Fruit fly (Drosophila melanogaster) whole organism, embryonic: ENCODE results near the gene CG13085.

Experiments used
- Awh ChIP-seq: fragments of 200-800 bp; sonication (Bioruptor generic); IDR thresholded peaks from 2 replicates; pipeline ENCODE4, ENCODE4 v1.3.6; 2022; ENCODE audit warnings: missing biosample characterization, missing genetic modification characterization
- CG11696 ChIP-seq: fragments of 200-800 bp; sonication (Bioruptor generic); IDR thresholded peaks from 2 replicates; pipeline ENCODE4 v1.3.6; 2022; ENCODE audit warnings: missing biosample characterization, missing genetic modification characterization
- CG12071 ChIP-seq: fragments of 200-800 bp; sonication (Bioruptor generic); optimal IDR thresholded peaks from 3 replicates; lab custom pipeline; 2018; ENCODE audit warnings: missing biosample characterization, mild to moderate bottlenecking, missing genetic modification characterization
- CG12659 ChIP-seq: fragments of 200-800 bp; sonication (Bioruptor generic); optimal IDR thresholded peaks from 3 replicates; lab custom pipeline; 2017; ENCODE audit warnings: mild to moderate bottlenecking, missing biosample characterization, missing genetic modification reagents, missing genetic modification characterization
- CG13424 ChIP-seq: fragments of 200-800 bp; sonication (Bioruptor generic); optimal IDR thresholded peaks from 2 replicates; lab custom pipeline; 2019; ENCODE audit warnings: missing biosample characterization, mild to moderate bottlenecking, missing genetic modification characterization, moderate library complexity
- CG14050 ChIP-seq: fragments of 200-800 bp; sonication (Bioruptor generic); IDR thresholded peaks from 3 replicates; pipeline ENCODE4 v1.3.6; 2022; ENCODE audit warnings: missing biosample characterization, missing genetic modification characterization
- CG1602 ChIP-seq: fragments of 200-800 bp; sonication (Bioruptor generic); optimal IDR thresholded peaks from 3 replicates; lab custom pipeline; 2016; ENCODE audit warnings: missing biosample characterization, missing genetic modification characterization
- CG16815 ChIP-seq: fragments of 200-800 bp; sonication (Bioruptor generic); optimal IDR thresholded peaks from 3 replicates; lab custom pipeline; 2017; ENCODE audit warnings: missing biosample characterization, mild to moderate bottlenecking, missing genetic modification characterization
- CG30020 ChIP-seq: fragments of 200-800 bp; optimal IDR thresholded peaks from 2 replicates; lab custom pipeline; 2019; ENCODE audit warnings: missing biosample characterization, mild to moderate bottlenecking, missing genetic modification characterization, moderate library complexity
- CG30403 ChIP-seq: fragments of 200-800 bp; sonication (Bioruptor generic); optimal IDR thresholded peaks from 3 replicates; lab custom pipeline; 2016; ENCODE audit warnings: missing biosample characterization, missing genetic modification characterization
- CG30431 ChIP-seq: fragments of 200-800 bp; sonication (Bioruptor generic); optimal IDR thresholded peaks from 2 replicates; lab custom pipeline; 2017; ENCODE audit warnings: missing biosample characterization, missing genetic modification characterization
- CG31441 ChIP-seq: fragments of 200-800 bp; sonication (Bioruptor generic); IDR thresholded peaks from 2 replicates; pipeline ENCODE4 v1.3.6; 2022; ENCODE audit warnings: missing biosample characterization, missing genetic modification characterization
- CG34224 ChIP-seq: fragments of 200-800 bp; sonication (Bioruptor generic); IDR thresholded peaks from 3 replicates; pipeline ENCODE4 v1.3.6; 2022; ENCODE audit warnings: missing biosample characterization, missing genetic modification characterization; ENCODE audit not compliant: partially characterized antibody
- CG3995 ChIP-seq: fragments of 200-800 bp; sonication (Bioruptor generic); optimal IDR thresholded peaks from 3 replicates; lab custom pipeline; 2016; ENCODE audit warnings: missing biosample characterization, missing genetic modification characterization
- CG6254 ChIP-seq: fragments of 200-800 bp; sonication (Bioruptor generic); optimal IDR thresholded peaks from 3 replicates; lab custom pipeline; 2017; ENCODE audit warnings: mild to moderate bottlenecking, missing biosample characterization, missing genetic modification reagents, missing genetic modification characterization
- CG7556 ChIP-seq: fragments of 200-800 bp; sonication (Bioruptor generic); optimal IDR thresholded peaks from 2 replicates; lab custom pipeline; 2017; ENCODE audit warnings: missing biosample characterization, mild to moderate bottlenecking, missing genetic modification characterization
- CG8924 ChIP-seq: fragments of 200-800 bp; optimal IDR thresholded peaks from 3 replicates; lab custom pipeline; 2019; ENCODE audit warnings: missing biosample characterization, mild to moderate bottlenecking, missing genetic modification characterization, moderate library complexity
- CHES-1-like ChIP-seq: fragments of 200-800 bp; sonication (Bioruptor generic); optimal IDR thresholded peaks from 2 replicates; lab custom pipeline; 2016; ENCODE audit warnings: missing biosample characterization, missing genetic modification characterization
- Chrac-16 ChIP-seq: fragments of 200-800 bp; sonication (Bioruptor generic); optimal IDR thresholded peaks from 3 replicates; lab custom pipeline; 2016; ENCODE audit warnings: missing biosample characterization, missing genetic modification characterization
- CoRest ChIP-seq: fragments of 200-800 bp; sonication (Bioruptor generic); optimal IDR thresholded peaks from 3 replicates; lab custom pipeline; 2018; ENCODE audit warnings: missing biosample characterization, mild to moderate bottlenecking, missing genetic modification characterization, moderate library complexity
- Dad ChIP-seq: fragments of 200-800 bp; sonication (Bioruptor generic); optimal IDR thresholded peaks from 3 replicates; lab custom pipeline; 2016; ENCODE audit warnings: missing biosample characterization, missing genetic modification characterization
- Hmr ChIP-seq: fragments of 200-800 bp; sonication (Bioruptor generic); optimal IDR thresholded peaks from 3 replicates; lab custom pipeline; 2017; ENCODE audit warnings: mild to moderate bottlenecking, missing biosample characterization, missing genetic modification reagents, missing genetic modification characterization
- Hr3 ChIP-seq: fragments of 200-800 bp; sonication (Bioruptor generic); optimal IDR thresholded peaks from 3 replicates; lab custom pipeline; 2016; ENCODE audit warnings: missing biosample characterization, missing genetic modification characterization
- Hr51 ChIP-seq, 2 experiments: fragments of 200-800 bp; sonication (Bioruptor generic); optimal IDR thresholded peaks; 2 replicates in 1 of 2; 3 replicates in 1 of 2; lab custom pipeline; 2016 to 2018; ENCODE audit warnings: missing biosample characterization in 2 of 2, missing genetic modification characterization in 2 of 2, mild to moderate bottlenecking in 1 of 2, moderate library complexity in 1 of 2
- Max ChIP-seq: fragments of 200-800 bp; sonication (Bioruptor generic); optimal IDR thresholded peaks from 2 replicates; lab custom pipeline; 2016; ENCODE audit warnings: missing biosample characterization, mild to moderate bottlenecking, missing genetic modification characterization
- Oaz ChIP-seq: fragments of 200-800 bp; sonication (Bioruptor generic); IDR thresholded peaks from 2 replicates; pipeline ENCODE4 v1.3.6; 2022; ENCODE audit warnings: missing biosample characterization, missing genetic modification characterization
- Poxn ChIP-seq: fragments of 200-800 bp; sonication (Bioruptor generic); IDR thresholded peaks from 2 replicates; pipeline ENCODE4 v1.3.6; 2022; ENCODE audit warnings: missing biosample characterization, missing genetic modification characterization
- Ravus ChIP-seq: fragments of 200-800 bp; sonication (Bioruptor generic); IDR thresholded peaks from 2 replicates; pipeline ENCODE4 v1.3.6; 2022; ENCODE audit warnings: missing biosample characterization, missing genetic modification characterization
- Sox100B ChIP-seq: fragments of 200-800 bp; sonication (Bioruptor generic); optimal IDR thresholded peaks from 3 replicates; lab custom pipeline; 2018; ENCODE audit warnings: missing biosample characterization, mild to moderate bottlenecking, missing genetic modification characterization
- aop ChIP-seq: fragments of 200-800 bp; sonication (Bioruptor generic); IDR thresholded peaks from 2 replicates; pipeline ENCODE4 v1.3.6; 2022; ENCODE audit warnings: missing biosample characterization, missing genetic modification characterization
- bbx ChIP-seq: fragments of 200-800 bp; sonication (Bioruptor generic); IDR thresholded peaks from 2 replicates; pipeline ENCODE4 v1.3.6; 2022; ENCODE audit warnings: missing biosample characterization, missing genetic modification characterization; ENCODE audit not compliant: partially characterized antibody
- bcd ChIP-seq: fragments of 200-800 bp; sonication (Bioruptor generic); optimal IDR thresholded peaks from 2 replicates; lab custom pipeline; 2017; ENCODE audit warnings: missing biosample characterization, mild to moderate bottlenecking, missing genetic modification characterization
- br ChIP-seq: fragments of >200 bp; optimal IDR thresholded peaks from 2 replicates; lab custom pipeline; 2017
- chif ChIP-seq, 2 experiments: fragments of 200-800 bp; sonication (Bioruptor generic); optimal IDR thresholded peaks; 3 replicates each; lab custom pipeline; 2016; ENCODE audit warnings: missing biosample characterization in 2 of 2, missing genetic modification characterization in 2 of 2
- crc ChIP-seq: fragments of 200-800 bp; sonication (Bioruptor generic); optimal IDR thresholded peaks from 2 replicates; lab custom pipeline; 2016; ENCODE audit warnings: missing biosample characterization, missing genetic modification characterization
- cwo ChIP-seq: fragments of 200-800 bp; sonication (Bioruptor generic); optimal IDR thresholded peaks from 3 replicates; lab custom pipeline; 2017; ENCODE audit warnings: missing biosample characterization, missing genetic modification characterization, mild to moderate bottlenecking, moderate library complexity, missing genetic modification reagents
- eve ChIP-seq, 2 experiments: fragments of >200 bp; optimal IDR thresholded peaks; 2 replicates each; lab custom pipeline; 2017; ENCODE audit warnings: missing biosample characterization in 2 of 2, missing genetic modification characterization in 2 of 2
- fd64A ChIP-seq: fragments of 200-800 bp; sonication (Bioruptor generic); optimal IDR thresholded peaks from 3 replicates; lab custom pipeline; 2018; ENCODE audit warnings: missing biosample characterization, mild to moderate bottlenecking, missing genetic modification characterization
- gce ChIP-seq: fragments of 200-800 bp; sonication (Bioruptor generic); IDR thresholded peaks from 3 replicates; pipeline ENCODE4 v1.3.6; 2022; ENCODE audit warnings: missing biosample characterization, missing genetic modification characterization
- her ChIP-seq: fragments of 200-800 bp; sonication (Bioruptor generic); optimal IDR thresholded peaks from 2 replicates; lab custom pipeline; 2016; ENCODE audit warnings: missing biosample characterization, missing genetic modification characterization
- inv ChIP-seq: fragments of 200-800 bp; sonication (Bioruptor generic); IDR thresholded peaks from 2 replicates; pipeline ENCODE4 v1.3.6; 2022; ENCODE audit warnings: missing biosample characterization, missing genetic modification characterization; ENCODE audit not compliant: partially characterized antibody
- jumu ChIP-seq: fragments of 200-800 bp; sonication (Bioruptor generic); optimal IDR thresholded peaks from 3 replicates; lab custom pipeline; 2016; ENCODE audit warnings: missing biosample characterization, missing genetic modification characterization
- lov ChIP-seq, 2 experiments: fragments of 200-800 bp in 1 of 2; fragments of >200 bp in 1 of 2; sonication (Bioruptor generic) in 1 of 2; IDR thresholded peaks in 1 of 2; optimal IDR thresholded peaks in 1 of 2; 2 replicates in 1 of 2; 3 replicates in 1 of 2; pipeline versions ENCODE4 v1.3.6 to Lab custom; 2017 to 2022; ENCODE audit warnings: missing biosample characterization in 1 of 2, missing genetic modification characterization in 1 of 2
- maf-S ChIP-seq: fragments of 200-800 bp; sonication (Bioruptor generic); optimal IDR thresholded peaks from 2 replicates; lab custom pipeline; 2016; ENCODE audit warnings: missing biosample characterization, missing genetic modification characterization
- mirr ChIP-seq: fragments of 200-800 bp; sonication (Bioruptor generic); optimal IDR thresholded peaks from 3 replicates; lab custom pipeline; 2018; ENCODE audit warnings: missing biosample characterization, mild to moderate bottlenecking, missing genetic modification characterization
- row ChIP-seq: fragments of 200-800 bp; sonication (Bioruptor generic); IDR thresholded peaks from 3 replicates; pipeline ENCODE4 v1.3.6; 2022; ENCODE audit warnings: missing biosample characterization, missing genetic modification characterization
- schlank ChIP-seq: fragments of 200-800 bp; sonication (Bioruptor generic); optimal IDR thresholded peaks from 2 replicates; lab custom pipeline; 2018; ENCODE audit warnings: missing biosample characterization, mild to moderate bottlenecking, missing genetic modification characterization
- sima ChIP-seq: fragments of 200-800 bp; sonication (Bioruptor generic); optimal IDR thresholded peaks from 2 replicates; lab custom pipeline; 2016; ENCODE audit warnings: missing biosample characterization, missing genetic modification characterization
- tap ChIP-seq: fragments of 200-800 bp; optimal IDR thresholded peaks from 3 replicates; lab custom pipeline; 2019; ENCODE audit warnings: missing biosample characterization, mild to moderate bottlenecking, missing genetic modification characterization, moderate library complexity

CG13085 gene

DNA sequence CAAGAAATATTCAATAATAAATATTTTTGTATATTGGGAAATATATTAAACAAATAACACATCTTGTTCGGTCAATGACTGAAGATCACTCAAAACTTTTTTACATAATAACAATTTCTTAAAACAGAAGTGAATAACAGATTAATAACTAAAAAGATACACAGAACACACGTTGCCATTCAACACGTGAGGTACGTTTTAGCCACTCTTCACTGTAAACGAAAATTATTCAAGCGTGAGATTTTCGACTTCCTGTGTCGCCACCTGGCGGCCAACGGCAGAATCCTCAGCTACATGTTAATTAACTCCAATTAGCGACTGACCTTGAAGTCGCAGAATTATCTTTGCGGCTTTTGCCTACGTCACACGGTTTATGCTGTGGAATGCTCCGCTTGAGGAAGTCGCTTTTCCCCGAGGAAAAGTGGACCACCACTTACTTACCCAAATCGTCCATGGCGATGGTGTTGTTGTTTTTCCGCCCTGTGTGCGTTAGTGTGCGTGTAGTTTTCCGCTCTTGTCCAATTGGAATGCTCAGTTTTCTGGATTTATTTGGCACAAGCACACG lies 2.0 kb downstream of the CG13085 start (continued):
- TF ChIP-seq maf-S (GFP tag; lab: Kevin White, UChicago): peak; percentile 32
- TF ChIP-seq CHES-1-like (GFP tag; lab: Kevin White, UChicago): peak; percentile 29
- peak; percentile 15 for TF ChIP-seq Dad (GFP tag; lab: Kevin White, UChicago)
- peak; percentile 71 for TF ChIP-seq CG6254 (GFP tag; lab: Kevin White, UChicago)
- peak; percentile 70 for TF ChIP-seq bcd
- peak; percentile 59 for TF ChIP-seq CG12659 (GFP tag; lab: Kevin White, UChicago)
- TF ChIP-seq CG14050 (GFP tag; lab: Robert Waterston, UW): peak; percentile 62; the same call in 2 of the 3 replicates
- peak; percentile 29 for TF ChIP-seq CG3995 (GFP tag; lab: Kevin White, UChicago)
- peak; percentile 22 for TF ChIP-seq her (GFP tag; lab: Kevin White, UChicago)
- peak; percentile 13 for TF ChIP-seq jumu (GFP tag; lab: Kevin White, UChicago)
- peak; percentile 16; the same call in 1 of the 2 replicates for TF ChIP-seq Poxn (GFP tag; lab: Robert Waterston, UW)
- TF ChIP-seq schlank (tag; lab: Kevin White, UChicago): peak; percentile 20
- peak; percentile 55 for TF ChIP-seq Hr3 (GFP tag; lab: Kevin White, UChicago)
- TF ChIP-seq eve (GFP tag; optimal IDR thresholded peaks at IDR 0.05; lab: Kevin White, UChicago): no peak
- peak; percentile 70 for TF ChIP-seq mirr
- peak; percentile 56 for TF ChIP-seq Max (GFP tag; lab: Kevin White, UChicago)
- peak; percentile 30; the same call in 1 of the 2 replicates for TF ChIP-seq Ravus (GFP tag; lab: Robert Waterston, UW)
- peak; percentile 83 for TF ChIP-seq CG30403 (GFP tag; lab: Kevin White, UChicago)
- TF ChIP-seq chif (GFP tag; optimal IDR thresholded peaks at IDR 0.05; lab: Kevin White, UChicago): peak in 1 of 2 experiments; percentile 58
- no peak for TF ChIP-seq lov (optimal IDR thresholded peaks at IDR 0.05; lab: Kevin White, UChicago)
- peak; percentile 72; the same call in 2 of the 3 replicates for TF ChIP-seq lov (GFP tag; IDR thresholded peaks at IDR 0.05; lab: Robert Waterston, UW)
- peak; percentile 16 to 82 for TF ChIP-seq Hr51 (GFP tag; optimal IDR thresholded peaks at IDR 0.05; lab: Kevin White, UChicago)
- TF ChIP-seq cwo (GFP tag; lab: Kevin White, UChicago): peak; percentile 72
- TF ChIP-seq CoRest (tag; lab: Kevin White, UChicago): peak; percentile 76
- TF ChIP-seq Chrac-16 (GFP tag; lab: Kevin White, UChicago): peak; percentile 63
- peak; percentile 55 for TF ChIP-seq Sox100B (GFP tag; lab: Kevin White, UChicago)
- peak; percentile 69 for TF ChIP-seq Hmr (GFP tag; lab: Kevin White, UChicago)
- peak; percentile 48 for TF ChIP-seq CG1602 (GFP tag; lab: Kevin White, UChicago)
- no peak for TF ChIP-seq fd64A (GFP tag; lab: Kevin White, UChicago)
- no peak for TF ChIP-seq bbx (GFP tag; lab: Robert Waterston, UW)
- TF ChIP-seq aop (GFP tag; lab: Robert Waterston, UW): 0 out of 2 replicates have a peak, but pooled peaks have one; percentile 35
- no peak for TF ChIP-seq CG34224
- TF ChIP-seq sima (GFP tag; lab: Kevin White, UChicago): no peak
- peak; percentile 64 for TF ChIP-seq CG30431 (GFP tag; lab: Kevin White, UChicago)
- TF ChIP-seq CG8924 (tag; lab: Kevin White, UChicago): peak; percentile 66
- TF ChIP-seq inv (GFP tag; lab: Robert Waterston, UW): no peak

DNA sequence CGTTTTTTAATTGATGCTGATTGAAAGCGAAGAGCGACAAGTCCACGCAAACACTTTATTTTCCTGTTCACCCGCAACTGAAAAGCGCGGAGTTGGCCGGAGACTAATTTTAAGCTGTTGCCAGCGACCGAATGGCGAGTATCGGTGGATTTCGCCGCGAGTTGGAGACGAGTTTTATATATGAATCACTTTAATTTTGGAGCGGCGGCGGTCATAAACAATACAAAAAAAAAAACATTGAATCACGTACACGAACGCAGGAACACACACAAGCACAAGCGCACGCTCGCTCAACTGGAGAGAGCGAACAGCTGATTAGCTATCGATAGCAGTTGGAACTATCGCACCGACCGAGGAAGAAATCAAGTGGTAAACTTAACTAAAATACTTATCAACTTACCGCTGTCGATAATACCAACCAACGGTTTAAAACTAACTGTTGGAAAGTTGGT lies 2.5 kb downstream of the CG13085 start, which contains the start of gene Pax:
Gene Pax, minus strand, starts transcription at position 267 of the 452 bp plus-strand sequence.
- no peak for TF ChIP-seq gce (GFP tag; lab: Robert Waterston, UW)
- no peak for TF ChIP-seq Awh (GFP tag; lab: Robert Waterston, UW)
- no peak for TF ChIP-seq CG7556
- TF ChIP-seq crc: no peak
- 0 out of 3 replicates have a peak, but pooled peaks have one; percentile 15 for TF ChIP-seq row
- TF ChIP-seq tap (tag; lab: Kevin White, UChicago): no peak
- no peak for TF ChIP-seq lov (optimal IDR thresholded peaks at IDR 0.05; lab: Kevin White, UChicago)
- no peak for TF ChIP-seq lov (GFP tag; IDR thresholded peaks at IDR 0.05; lab: Robert Waterston, UW)
- no peak for TF ChIP-seq CG31441 (GFP tag; lab: Robert Waterston, UW)
- TF ChIP-seq CG11696 (GFP tag; lab: Robert Waterston, UW): no peak
- no peak for TF ChIP-seq CG16815 (GFP tag; lab: Kevin White, UChicago)
- TF ChIP-seq Oaz: no peak
- TF ChIP-seq CG30020 (tag; lab: Kevin White, UChicago): no peak
- no peak for TF ChIP-seq CG12071 (GFP tag; lab: Kevin White, UChicago)
- TF ChIP-seq CG13424 (tag; lab: Kevin White, UChicago): no peak
- no peak for TF ChIP-seq Max (GFP tag; lab: Kevin White, UChicago)
- TF ChIP-seq br: no peak
